Worm (Caenorhabditis elegans): Measurements from ENCODE around the gene ech-8.

- TF ChIP-seq nhr-84 (tag; optimal IDR thresholded peaks at IDR 0.05) = no peak
- no peak for TF ChIP-seq efl-1 (optimal IDR thresholded peaks at IDR 0.05)
- TF ChIP-seq efl-1 (GFP tag; optimal IDR thresholded peaks at IDR 0.05 in 1 of 2) = no peak
- TF ChIP-seq skn-1 (tag; optimal IDR thresholded peaks at IDR 0.05) = no peak
Observed at ce11 chrIV:10245666-10246210, 6.8 kb upstream of the ech-8 start, which contains the start of gene F01G10.10.

All from whole organism, L1 larva.